Worm (Caenorhabditis elegans): ENCODE data around the gene R07E5.17.

DNA sequence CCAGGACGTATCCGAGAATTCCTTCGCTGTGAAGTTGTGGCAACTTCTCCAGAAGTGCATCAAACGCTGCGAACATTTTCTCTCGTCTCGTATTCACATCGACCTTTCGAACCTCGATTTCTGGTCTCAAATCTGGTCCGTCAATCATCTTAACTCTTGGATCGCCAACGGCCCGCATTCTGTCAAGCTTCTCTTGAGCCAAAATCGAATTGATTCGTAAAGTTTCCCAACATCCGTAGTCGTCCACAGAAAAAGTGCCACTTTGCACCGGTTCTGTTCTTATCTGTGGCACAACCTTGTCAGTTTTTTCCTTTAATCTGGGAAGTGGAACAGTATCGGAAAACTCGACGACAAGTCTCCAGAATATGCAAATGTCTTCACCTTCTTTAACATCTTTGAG is 31.0 kb upstream of the R07E5.17 start:
- TF ChIP-seq ceh-58 (GFP tag; IDR thresholded peaks at IDR 0.05) (0 out of 2 replicates have a peak, but pooled peaks have one; percentile 59), lin-54 (GFP tag; optimal IDR thresholded peaks at IDR 0.05) (no peak), lin-35 (GFP tag; optimal IDR thresholded peaks at IDR 0.05) (no peak), K11D2.4 (GFP tag; IDR thresholded peaks at IDR 0.05) (no peak), snpc-4 (GFP tag; optimal IDR thresholded peaks at IDR 0.05) (no peak), snpc-4 (tag; optimal IDR thresholded peaks at IDR 0.05) (no peak), mel-28 (tag; optimal IDR thresholded peaks at IDR 0.05; ENCODE audit: borderline replicate concordance) (no peak), ztf-28 (GFP tag; IDR thresholded peaks at IDR 0.05) (no peak), xnd-1 (tag; optimal IDR thresholded peaks at IDR 0.05) (no peak)

Measured in whole organism, young adult.